Worm (Caenorhabditis elegans) whole organism, midembryonic: Measurements from ENCODE around the gene scc-3.

ENCODE experiments used
- T22C8.4 ChIP-seq: fragments of 200-800 bp; sonication (Bioruptor generic); IDR thresholded peaks from 2 replicates; pipeline ENCODE4 v1.3.6; 2022; ENCODE audit warnings: missing genetic modification characterization, missing compliant biosample characterization
- cog-1 ChIP-seq: sonication (generic microtip); optimal IDR thresholded peaks from 2 replicates; lab custom pipeline; 2016; ENCODE audit warnings: missing genetic modification characterization, missing compliant biosample characterization
- flt-1 ChIP-seq: fragments of 200-800 bp; sonication (Bioruptor generic); IDR thresholded peaks from 2 replicates; pipeline ENCODE4 v1.3.6; 2022; ENCODE audit warnings: missing genetic modification characterization, missing compliant biosample characterization
- klf-2 ChIP-seq: fragments of 200-800 bp; sonication (Bioruptor generic); conservative IDR thresholded peaks from 2 replicates; pipeline ENCODE4 v1.3.6; 2022; ENCODE audit warnings: missing genetic modification reagents, missing genetic modification characterization, missing compliant biosample characterization
- med-1 ChIP-seq: sonication (generic microtip); optimal IDR thresholded peaks from 2 replicates; lab custom pipeline; 2017; ENCODE audit warnings: missing genetic modification characterization, mild to moderate bottlenecking, missing compliant biosample characterization, antibody characterized with exemption, missing genetic modification reagents; ENCODE audit not compliant: insufficient read depth
- ref-1 ChIP-seq: fragments of 200-800 bp; sonication (Bioruptor generic); conservative IDR thresholded peaks from 2 replicates; pipeline ENCODE4 v1.3.6; 2022; ENCODE audit warnings: missing genetic modification reagents, missing genetic modification characterization, missing compliant biosample characterization
- tab-1 ChIP-seq: fragments of 200-800 bp; sonication (Bioruptor generic); IDR thresholded peaks from 2 replicates; pipeline ENCODE4 v1.3.6; 2022; ENCODE audit warnings: missing genetic modification characterization, missing compliant biosample characterization
- ztf-23 ChIP-seq: fragments of 200-800 bp; sonication (Bioruptor generic); IDR thresholded peaks from 2 replicates; pipeline ENCODE4 v1.3.6; 2022; ENCODE audit warnings: missing genetic modification reagents, missing genetic modification characterization, missing compliant biosample characterization
- ztf-29 ChIP-seq: fragments of 200-800 bp; sonication (Bioruptor generic); IDR thresholded peaks from 2 replicates; pipeline ENCODE4 v1.3.6; 2022; ENCODE audit warnings: missing genetic modification reagents, missing genetic modification characterization, missing compliant biosample characterization

Gene scc-3

ce11 chrV:12729220-12729619, 34.5 kb upstream of the scc-3 start, which contains the start of gene R11D1.10:
TSS of gene R11D1.10 (plus strand) at chrV:12729520.
- TF ChIP-seq ztf-29 (GFP tag; lab: Robert Waterston, UW) (no peak), tab-1 (GFP tag; lab: Robert Waterston, UW) (no peak), flt-1 (GFP tag; lab: Robert Waterston, UW) (no peak), med-1 (GFP tag; lab: Kevin White, UChicago) (no peak), ref-1 (GFP tag; lab: Robert Waterston, UW) (no peak), klf-2 (no peak), ztf-23 (no peak), T22C8.4 (GFP tag; lab: Robert Waterston, UW) (no peak), cog-1 (tag; lab: Kevin White, UChicago) (no peak)

ce11 chrV:12732734-12733133, 31.0 kb upstream of the scc-3 start:
- TF ChIP-seq med-1 (GFP tag; lab: Kevin White, UChicago) (no peak), tab-1 (GFP tag; lab: Robert Waterston, UW) (no peak), klf-2 (no peak), cog-1 (tag; lab: Kevin White, UChicago) (no peak), flt-1 (GFP tag; lab: Robert Waterston, UW) (no peak), T22C8.4 (GFP tag; lab: Robert Waterston, UW) (no peak), ref-1 (GFP tag; lab: Robert Waterston, UW) (no peak), ztf-29 (GFP tag; lab: Robert Waterston, UW) (no peak), ztf-23 (no peak)

- no peak for TF ChIP-seq med-1 (GFP tag; lab: Kevin White, UChicago)
- no peak for TF ChIP-seq ref-1 (GFP tag; lab: Robert Waterston, UW)
- TF ChIP-seq T22C8.4 (GFP tag; lab: Robert Waterston, UW), result no peak
- no peak for TF ChIP-seq tab-1 (GFP tag; lab: Robert Waterston, UW)
- no peak for TF ChIP-seq ztf-29 (GFP tag; lab: Robert Waterston, UW)
- TF ChIP-seq flt-1 (GFP tag; lab: Robert Waterston, UW), result no peak
- no peak for TF ChIP-seq klf-2
- TF ChIP-seq ztf-23, result no peak
- TF ChIP-seq cog-1 (tag; lab: Kevin White, UChicago), result no peak
Measured at ce11 chrV:12733465-12734248, 30.1 kb upstream of the scc-3 start, which contains the start of the genes dhs-21 and xbx-9. TSS of gene dhs-21 (minus strand) at chrV:12733645. TSS of gene xbx-9 (plus strand) at chrV:12734198.

ce11 chrV:12736166-12736753, 27.5 kb upstream of the scc-3 start, which contains the start of gene cky-1:
TSS of gene cky-1 (plus strand) at chrV:12736703.
- no peak for TF ChIP-seq ztf-29 (GFP tag; lab: Robert Waterston, UW)
- TF ChIP-seq ref-1 (GFP tag; lab: Robert Waterston, UW), result no peak
- TF ChIP-seq ztf-23, result no peak
- TF ChIP-seq flt-1 (GFP tag; lab: Robert Waterston, UW), result no peak
- no peak for TF ChIP-seq med-1 (GFP tag; lab: Kevin White, UChicago)
- TF ChIP-seq cog-1 (tag; lab: Kevin White, UChicago), result no peak
- TF ChIP-seq tab-1 (GFP tag; lab: Robert Waterston, UW), result no peak

- TF ChIP-seq ref-1 (GFP tag; lab: Robert Waterston, UW) (no peak), cog-1 (tag; lab: Kevin White, UChicago) (no peak), ztf-23 (no peak), klf-2 (no peak), flt-1 (GFP tag; lab: Robert Waterston, UW) (no peak), ztf-29 (GFP tag; lab: Robert Waterston, UW) (no peak), med-1 (GFP tag; lab: Kevin White, UChicago) (no peak), T22C8.4 (GFP tag; lab: Robert Waterston, UW) (no peak), tab-1 (GFP tag; lab: Robert Waterston, UW) (no peak)
Measured at ce11 chrV:12741684-12742083, 22.1 kb upstream of the scc-3 start, which contains the start of gene hrg-7. TSS of gene hrg-7 (plus strand) at chrV:12742041.

ce11 chrV:12743778-12744502, 19.8 kb upstream of the scc-3 start:
- TF ChIP-seq med-1 (GFP tag; lab: Kevin White, UChicago), result no peak
- TF ChIP-seq ref-1 (GFP tag; lab: Robert Waterston, UW), result no peak
- no peak for TF ChIP-seq ztf-23
- TF ChIP-seq flt-1 (GFP tag; lab: Robert Waterston, UW), result no peak
- no peak for TF ChIP-seq ztf-29 (GFP tag; lab: Robert Waterston, UW)
- TF ChIP-seq klf-2, result no peak
- no peak for TF ChIP-seq tab-1 (GFP tag; lab: Robert Waterston, UW)
- TF ChIP-seq cog-1 (tag; lab: Kevin White, UChicago), result no peak
- no peak for TF ChIP-seq T22C8.4 (GFP tag; lab: Robert Waterston, UW)

- TF ChIP-seq ztf-29 (GFP tag; lab: Robert Waterston, UW) (no peak), T22C8.4 (GFP tag; lab: Robert Waterston, UW) (no peak), med-1 (GFP tag; lab: Kevin White, UChicago) (no peak), ztf-23 (no peak), flt-1 (GFP tag; lab: Robert Waterston, UW) (no peak), klf-2 (no peak), cog-1 (tag; lab: Kevin White, UChicago) (no peak), ref-1 (GFP tag; lab: Robert Waterston, UW) (no peak), tab-1 (GFP tag; lab: Robert Waterston, UW) (no peak)
Measured at ce11 chrV:12744979-12745378, 18.8 kb upstream of the scc-3 start, which contains the start of gene C15C8.7. TSS of gene C15C8.7 (minus strand) at chrV:12745050.

ce11 chrV:12747431-12747830, 16.3 kb upstream of the scc-3 start, which contains the start of gene C15C8.4:
TSS of gene C15C8.4 (minus strand) at chrV:12747463.
- TF ChIP-seq tab-1 (GFP tag; lab: Robert Waterston, UW) (no peak), klf-2 (no peak), flt-1 (GFP tag; lab: Robert Waterston, UW) (no peak), ref-1 (GFP tag; lab: Robert Waterston, UW) (no peak), ztf-23 (no peak)
